Worm (Caenorhabditis elegans) whole organism, L4 larva: ENCODE data around the gene R08A2.9.

Source experiments
- F26F4.8 ChIP-seq: fragments of 200-800 bp; sonication (Bioruptor generic); conservative IDR thresholded peaks from 2 replicates; pipeline ENCODE4 v1.3.6; 2022; ENCODE audit warnings: missing genetic modification characterization, missing compliant biosample characterization
- T26A8.4 ChIP-seq: fragments of 200-800 bp; sonication (Bioruptor generic); IDR thresholded peaks from 2 replicates; pipeline ENCODE4 v1.3.6; 2022; ENCODE audit warnings: missing genetic modification characterization, missing compliant biosample characterization
- Y105C5A.15 ChIP-seq: fragments of 200-800 bp; sonication (Bioruptor generic); IDR thresholded peaks from 2 replicates; pipeline ENCODE4 v1.3.6; 2022; ENCODE audit warnings: missing genetic modification characterization, missing compliant biosample characterization
- Y48G9A.11 ChIP-seq: fragments of 200-800 bp; sonication (Bioruptor generic); IDR thresholded peaks from 2 replicates; pipeline ENCODE4 v1.3.6; 2022; ENCODE audit warnings: missing genetic modification reagents, missing genetic modification characterization, missing compliant biosample characterization
- Y5F2A.4 ChIP-seq: fragments of 200-800 bp; sonication (Bioruptor generic); optimal IDR thresholded peaks from 2 replicates; lab custom pipeline; 2018; ENCODE audit warnings: mild to moderate bottlenecking, missing genetic modification characterization, missing compliant biosample characterization
- Y75B8A.6 ChIP-seq: fragments of 200-800 bp; sonication (Bioruptor generic); IDR thresholded peaks from 2 replicates; pipeline ENCODE4 v1.3.6; 2022; ENCODE audit warnings: missing genetic modification reagents, missing genetic modification characterization, missing compliant biosample characterization
- ZK337.2 ChIP-seq: fragments of 200-800 bp; sonication (Bioruptor generic); IDR thresholded peaks from 2 replicates; pipeline ENCODE4 v1.3.6; 2022; ENCODE audit warnings: missing genetic modification reagents, missing genetic modification characterization, missing compliant biosample characterization
- aha-1 ChIP-seq: fragments of 150-350 bp; peaks from one replicate; lab custom pipeline; 2014; ENCODE audit warnings: missing biosample characterization, missing genetic modification characterization
- arid-1 ChIP-seq: fragments of 200-800 bp; sonication (Bioruptor generic); conservative IDR thresholded peaks from 2 replicates; pipeline ENCODE4 v1.3.6; 2022; ENCODE audit warnings: missing genetic modification reagents, missing genetic modification characterization, missing compliant biosample characterization
- ceh-20 ChIP-seq: fragments of 200-800 bp; sonication (Bioruptor generic); IDR thresholded peaks from 2 replicates; pipeline ENCODE4 v1.3.6; 2022; ENCODE audit warnings: missing genetic modification reagents, missing genetic modification characterization, missing compliant biosample characterization
- ceh-44 ChIP-seq: fragments of 200-800 bp; sonication (Bioruptor generic); IDR thresholded peaks from 2 replicates; pipeline ENCODE4 v1.3.6; 2022; ENCODE audit warnings: missing genetic modification reagents, missing genetic modification characterization, missing compliant biosample characterization
- ceh-82 ChIP-seq: sonication (generic microtip); optimal IDR thresholded peaks from 2 replicates; lab custom pipeline; 2017; ENCODE audit warnings: missing biosample characterization, missing genetic modification characterization
- ces-1 ChIP-seq: fragments of 150-350 bp; sonication (generic microtip); optimal IDR thresholded peaks from 4 replicates; lab custom pipeline; 2014; ENCODE audit warnings: missing biosample characterization, missing genetic modification reagents, missing genetic modification characterization
- daf-16 ChIP-seq, 3 experiments: sonication (generic microtip); optimal IDR thresholded peaks; 2 replicates each; lab custom pipeline; 2016 to 2017; ENCODE audit warnings: missing genetic modification characterization in 3 of 3, missing genetic modification reagents in 3 of 3, mild to moderate bottlenecking in 2 of 3, missing compliant biosample characterization in 2 of 3, missing biosample characterization in 1 of 3, moderate library complexity in 1 of 3
- dmd-6 ChIP-seq: fragments of 200-800 bp; sonication (Bioruptor generic); IDR thresholded peaks from 2 replicates; pipeline ENCODE4 v1.3.6; 2022; ENCODE audit warnings: missing genetic modification reagents, missing genetic modification characterization, missing compliant biosample characterization
- hlh-11 ChIP-seq: fragments of 200-800 bp; sonication (Bioruptor generic); optimal IDR thresholded peaks from 2 replicates; lab custom pipeline; 2018; ENCODE audit warnings: mild to moderate bottlenecking, missing genetic modification characterization, missing compliant biosample characterization
- hlh-30 ChIP-seq: sonication (generic microtip); optimal IDR thresholded peaks from 2 replicates; lab custom pipeline; 2017; ENCODE audit warnings: antibody characterized with exemption, mild to moderate bottlenecking, missing genetic modification characterization, missing compliant biosample characterization; ENCODE audit not compliant: insufficient read depth
- hmg-1.1 ChIP-seq: fragments of 200-800 bp; sonication (Bioruptor generic); IDR thresholded peaks from 2 replicates; pipeline ENCODE4 v1.3.6; 2022; ENCODE audit warnings: missing genetic modification reagents, missing genetic modification characterization, missing compliant biosample characterization
- jun-1 ChIP-seq: fragments of 150-350 bp; optimal IDR thresholded peaks from 2 replicates; lab custom pipeline; 2014; ENCODE audit warnings: missing biosample characterization, missing genetic modification reagents, missing genetic modification characterization
- lim-7 ChIP-seq: fragments of 200-800 bp; sonication (Bioruptor generic); IDR thresholded peaks from 2 replicates; pipeline ENCODE4 v1.3.6; 2022; ENCODE audit warnings: missing genetic modification characterization, missing compliant biosample characterization
- lin-15B ChIP-seq: fragments of 150-350 bp; sonication (generic microtip); optimal IDR thresholded peaks from 3 replicates; lab custom pipeline; 2014; ENCODE audit warnings: missing biosample characterization, missing genetic modification characterization
- lin-38 ChIP-seq: fragments of 200-800 bp; sonication (Bioruptor generic); IDR thresholded peaks from 2 replicates; pipeline ENCODE4 v1.3.6; 2022; ENCODE audit warnings: missing genetic modification reagents, missing genetic modification characterization, missing compliant biosample characterization
- lsy-2 ChIP-seq, 2 experiments: fragments of 150-350 bp in 1 of 2; sonication (generic microtip) in 1 of 2; optimal IDR thresholded peaks; 2 replicates each; lab custom pipeline; 2014 to 2017; ENCODE audit warnings: missing biosample characterization in 2 of 2, missing genetic modification characterization in 2 of 2
- madf-5 ChIP-seq, 2 experiments: fragments of 200-800 bp; sonication (Bioruptor generic); IDR thresholded peaks; 2 replicates each; pipeline ENCODE4 v1.3.6; 2022; ENCODE audit warnings: missing compliant biosample characterization in 2 of 2, missing genetic modification characterization in 2 of 2
- madf-9 ChIP-seq: fragments of 200-800 bp; sonication (Bioruptor generic); conservative IDR thresholded peaks from 2 replicates; pipeline ENCODE4 v1.3.6; 2022; ENCODE audit warnings: missing genetic modification reagents, missing genetic modification characterization, missing compliant biosample characterization
- mep-1 ChIP-seq: fragments of 150-350 bp; sonication (generic microtip); optimal IDR thresholded peaks from 3 replicates; lab custom pipeline; 2014; ENCODE audit warnings: missing biosample characterization, missing genetic modification characterization
- mes-2 ChIP-seq: sonication (generic microtip); optimal IDR thresholded peaks from 2 replicates; lab custom pipeline; 2016; ENCODE audit warnings: missing genotype, mild to moderate bottlenecking, missing genetic modification characterization, missing compliant biosample characterization; ENCODE audit not compliant: poor library complexity, severe bottlenecking
- mxl-2 ChIP-seq: fragments of 200-800 bp; sonication (Bioruptor generic); conservative IDR thresholded peaks from 2 replicates; pipeline ENCODE4 v1.3.6; 2022; ENCODE audit warnings: missing genetic modification reagents, missing genetic modification characterization, missing compliant biosample characterization
- nhr-28 ChIP-seq: fragments of 150-350 bp; optimal IDR thresholded peaks from 2 replicates; lab custom pipeline; 2014; ENCODE audit warnings: missing biosample characterization, missing genetic modification characterization
- nhr-48 ChIP-seq: sonication (generic microtip); optimal IDR thresholded peaks from 2 replicates; lab custom pipeline; 2016; ENCODE audit warnings: mild to moderate bottlenecking, missing genetic modification characterization, missing compliant biosample characterization
- nhr-6 ChIP-seq: fragments of 150-350 bp; optimal IDR thresholded peaks from 2 replicates; lab custom pipeline; 2014; ENCODE audit warnings: missing biosample characterization, missing genetic modification characterization
- nhr-76 ChIP-seq: fragments of 150-350 bp; optimal IDR thresholded peaks from 2 replicates; lab custom pipeline; 2014; ENCODE audit warnings: missing biosample characterization, missing genetic modification characterization
- pha-4 ChIP-seq, 2 experiments: fragments of 150-350 bp in 1 of 2; fragments of 200-800 bp in 1 of 2; sonication (Bioruptor generic) in 1 of 2; IDR thresholded peaks in 1 of 2; optimal IDR thresholded peaks in 1 of 2; 2 replicates each; pipeline versions ENCODE4 v1.3.6 to Lab custom; 2014 to 2022; ENCODE audit warnings: missing genetic modification characterization in 2 of 2, missing genetic modification reagents in 2 of 2, missing biosample characterization in 1 of 2, missing compliant biosample characterization in 1 of 2
- saeg-2 ChIP-seq: fragments of 200-800 bp; sonication (Bioruptor generic); IDR thresholded peaks from 2 replicates; pipeline ENCODE4 v1.3.6; 2022; ENCODE audit warnings: missing genetic modification reagents, missing genetic modification characterization, missing compliant biosample characterization
- set-16 ChIP-seq: fragments of 200-800 bp; sonication (Bioruptor generic); IDR thresholded peaks from 2 replicates; pipeline ENCODE4 v1.3.6; 2022; ENCODE audit warnings: missing genetic modification reagents, missing genetic modification characterization, missing compliant biosample characterization
- skn-1 ChIP-seq: fragments of 150-350 bp; optimal IDR thresholded peaks from 2 replicates; lab custom pipeline; 2014; ENCODE audit warnings: missing biosample characterization, missing genetic modification characterization
- spr-1 ChIP-seq: sonication (generic microtip); optimal IDR thresholded peaks from 2 replicates; lab custom pipeline; 2016; ENCODE audit warnings: mild to moderate bottlenecking, missing genetic modification characterization, missing compliant biosample characterization
- unc-130 ChIP-seq: sonication (generic microtip); optimal IDR thresholded peaks from 2 replicates; lab custom pipeline; 2016; ENCODE audit warnings: missing genetic modification reagents, missing genetic modification characterization, missing compliant biosample characterization
- unc-62 ChIP-seq, 3 experiments: fragments of 150-350 bp in 1 of 3; sonication (generic microtip); optimal IDR thresholded peaks in 2 of 3; peaks in 1 of 3; 1 replicate in 1 of 3; 2 replicates in 2 of 3; lab custom pipeline; 2014 to 2017; ENCODE audit warnings: missing biosample characterization in 3 of 3, missing genetic modification characterization in 3 of 3, missing genetic modification reagents in 3 of 3, missing genotype in 1 of 3
- vab-7 ChIP-seq: fragments of 200-800 bp; sonication (Bioruptor generic); IDR thresholded peaks from 2 replicates; pipeline ENCODE4 v1.3.6; 2022; ENCODE audit warnings: missing genetic modification reagents, missing genetic modification characterization, missing compliant biosample characterization
- zfp-3 ChIP-seq: fragments of 200-800 bp; sonication (Bioruptor generic); conservative IDR thresholded peaks from 2 replicates; pipeline ENCODE4 v1.3.6; 2022; ENCODE audit warnings: missing genetic modification reagents, missing genetic modification characterization, missing compliant biosample characterization
- zip-11 ChIP-seq: fragments of 200-800 bp; sonication (Bioruptor generic); IDR thresholded peaks from 2 replicates; pipeline ENCODE4 v1.3.6; 2022; ENCODE audit warnings: missing genetic modification characterization, missing compliant biosample characterization

The R08A2.9 gene

DNA sequence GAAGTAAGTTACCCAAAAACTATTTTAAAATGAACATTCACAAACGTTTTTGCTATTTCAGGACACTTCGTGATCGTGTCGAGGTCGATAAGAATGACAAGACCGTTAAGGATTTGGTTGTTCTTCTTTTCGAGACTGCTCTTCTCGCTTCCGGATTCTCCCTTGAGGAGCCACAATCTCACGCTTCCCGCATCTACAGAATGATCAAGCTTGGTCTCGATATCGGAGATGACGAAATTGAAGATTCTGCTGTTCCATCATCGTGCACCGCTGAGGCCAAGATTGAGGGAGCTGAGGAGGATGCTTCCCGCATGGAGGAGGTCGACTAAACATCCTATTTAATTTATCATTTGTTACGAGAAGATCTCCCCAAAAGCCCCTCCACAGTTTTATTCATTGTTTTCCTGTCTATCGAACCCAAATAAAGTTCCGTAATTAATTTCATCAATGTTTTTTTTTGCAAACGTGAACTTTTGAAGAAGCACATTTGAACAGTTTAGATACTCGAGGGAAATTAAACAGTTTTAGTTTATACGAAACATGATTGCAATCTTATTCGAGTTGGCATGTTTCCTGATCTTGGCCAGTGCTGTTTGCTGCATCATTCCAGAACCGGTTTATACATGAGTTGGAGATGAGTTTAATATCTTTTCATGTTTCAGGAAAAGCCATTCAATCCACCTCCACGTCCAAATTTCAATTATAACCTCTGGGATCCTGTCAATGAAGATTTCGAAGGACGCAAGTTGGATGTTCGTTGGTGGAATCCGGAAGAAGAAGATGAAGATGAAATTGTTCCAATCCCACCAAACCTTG is 19.8 kb upstream of the R08A2.9 start, which contains the start of gene C47E8.11 (continued):
- TF ChIP-seq vab-7 (GFP tag; lab: Robert Waterston, UW) (0 out of 2 replicates have a peak, but pooled peaks have one; percentile 38), nhr-28 (tag; lab: Kevin White, UChicago) (no peak), zip-11 (GFP tag; lab: Robert Waterston, UW) (0 out of 2 replicates have a peak, but pooled peaks have one; percentile 5), arid-1 (GFP tag; lab: Robert Waterston, UW) (peak; percentile 44; the same call in 1 of the 2 replicates), mxl-2 (GFP tag; lab: Robert Waterston, UW) (no peak), lim-7 (peak; percentile 65), hlh-11 (tag; lab: Kevin White, UChicago) (peak; percentile 58), jun-1 (tag; lab: Kevin White, UChicago) (no peak), Y75B8A.6 (GFP tag; lab: Robert Waterston, UW) (peak; percentile 59), spr-1 (peak; percentile 10), nhr-6 (tag; lab: Kevin White, UChicago) (peak; percentile 92), mes-2 (tag; lab: Kevin White, UChicago) (no peak), skn-1 (tag; lab: Kevin White, UChicago) (no peak), ZK337.2 (GFP tag; lab: Robert Waterston, UW) (no peak), mep-1 (tag; lab: Kevin White, UChicago) (peak; percentile 80), ces-1 (GFP tag; lab: Kevin White, UChicago) (no peak), hlh-30 (no peak), T26A8.4 (GFP tag; lab: Robert Waterston, UW) (peak; percentile 77), lsy-2 (tag; optimal IDR thresholded peaks at IDR 0.05; lab: Kevin White, UChicago) (peak in 1 of 2 experiments; percentile 87), lin-15B (tag; lab: Kevin White, UChicago) (no peak), pha-4 (GFP tag; IDR thresholded peaks at IDR 0.05; lab: Robert Waterston, UW) (peak; percentile 51), pha-4 (tag; optimal IDR thresholded peaks at IDR 0.05; lab: Kevin White, UChicago) (peak; percentile 67), hmg-1.1 (GFP tag; lab: Robert Waterston, UW) (peak; percentile 39), ceh-20 (GFP tag; lab: Robert Waterston, UW) (peak; percentile 44; the same call in 1 of the 2 replicates), ceh-82 (no peak)
- TF ChIP-seq, all 104 proteins: peak for 40

DNA sequence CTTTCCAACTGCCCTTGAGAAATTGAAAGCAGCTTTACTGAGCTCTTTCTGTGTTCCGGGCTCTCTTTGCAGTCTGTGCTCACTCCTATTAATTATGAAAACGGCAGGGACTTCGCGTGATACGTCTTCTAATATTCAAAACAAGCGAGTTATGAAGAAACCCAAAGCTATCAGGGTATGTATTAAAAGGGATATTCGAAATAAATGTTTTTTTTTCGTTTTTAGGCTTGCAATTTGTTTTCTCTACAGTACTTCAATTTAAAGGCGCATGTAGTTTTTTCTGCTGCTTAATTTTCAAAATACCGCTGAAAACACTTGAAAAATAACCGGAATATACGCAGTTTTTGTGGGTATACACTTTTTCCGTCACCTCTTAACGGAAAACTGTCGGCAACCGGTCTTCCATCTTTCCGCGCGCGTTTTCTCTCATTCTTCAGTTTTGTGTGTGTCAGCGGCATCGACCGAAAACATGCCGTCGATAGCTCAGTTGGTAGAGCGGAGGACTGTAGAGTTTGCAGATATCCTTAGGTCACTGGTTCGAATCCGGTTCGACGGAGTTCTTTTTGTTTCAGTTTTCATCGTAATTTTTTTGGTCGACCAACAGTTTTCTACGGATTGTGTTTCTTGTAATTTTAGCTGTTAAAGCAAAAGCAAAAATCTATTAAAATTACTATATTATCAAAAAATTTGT is 18.9 kb upstream of the R08A2.9 start, which contains the start of gene gasr-8:
Gene gasr-8, plus strand, starts transcription at position 51 of the 691 bp plus-strand sequence.
- TF ChIP-seq unc-62 (GFP tag; optimal IDR thresholded peaks at IDR 0.05 in 1 of 2; lab: Kevin White, UChicago), result no peak
- TF ChIP-seq unc-62 (tag; optimal IDR thresholded peaks at IDR 0.05; lab: Kevin White, UChicago), result no peak
- TF ChIP-seq unc-130 (GFP tag; lab: Kevin White, UChicago), result peak; percentile 20
- no peak for TF ChIP-seq ces-1 (GFP tag; lab: Kevin White, UChicago)
- peak; percentile 58 for TF ChIP-seq lin-38 (GFP tag; lab: Robert Waterston, UW)
- peak in 1 of 2 experiments; percentile 55; a peak in 1 of 4 replicates for TF ChIP-seq madf-5 (GFP tag; IDR thresholded peaks at IDR 0.05; lab: Robert Waterston, UW)
- peak; percentile 51; the same call in 1 of the 2 replicates for TF ChIP-seq vab-7 (GFP tag; lab: Robert Waterston, UW)
- TF ChIP-seq nhr-6 (tag; lab: Kevin White, UChicago), result peak; percentile 21
- TF ChIP-seq hlh-30, result no peak
- peak; percentile 39 for TF ChIP-seq dmd-6 (GFP tag; lab: Robert Waterston, UW)
- 0 out of 2 replicates have a peak, but pooled peaks have one; percentile 15 for TF ChIP-seq Y105C5A.15 (GFP tag; lab: Robert Waterston, UW)
- TF ChIP-seq lim-7, result peak; percentile 62; the same call in 1 of the 2 replicates
- no peak for TF ChIP-seq Y5F2A.4
- TF ChIP-seq saeg-2 (GFP tag; lab: Robert Waterston, UW), result no peak
- TF ChIP-seq nhr-48 (tag; lab: Kevin White, UChicago), result no peak
- no peak for TF ChIP-seq nhr-76 (tag; lab: Kevin White, UChicago)
- peak; percentile 35 for TF ChIP-seq aha-1 (tag; lab: Kevin White, UChicago)
- 0 out of 2 replicates have a peak, but pooled peaks have one; percentile 42 for TF ChIP-seq ceh-44 (GFP tag; lab: Robert Waterston, UW)
- no peak for TF ChIP-seq F26F4.8 (GFP tag; lab: Robert Waterston, UW)
- 0 out of 2 replicates have a peak, but pooled peaks have one; percentile 22 for TF ChIP-seq madf-9 (GFP tag; lab: Robert Waterston, UW)
- TF ChIP-seq daf-16 (GFP tag; optimal IDR thresholded peaks at IDR 0.05; lab: Kevin White, UChicago), result no peak
- peak; percentile 38 for TF ChIP-seq daf-16 (tag; optimal IDR thresholded peaks at IDR 0.05; lab: Kevin White, UChicago)
- 0 out of 2 replicates have a peak, but pooled peaks have one; percentile 52 for TF ChIP-seq zfp-3
- peak; percentile 4; the same call in 1 of the 2 replicates for TF ChIP-seq set-16
- peak; percentile 29; the same call in 1 of the 2 replicates for TF ChIP-seq Y48G9A.11 (GFP tag; lab: Robert Waterston, UW)
- TF ChIP-seq mes-2 (tag; lab: Kevin White, UChicago), result peak; percentile 68
